Worm (Caenorhabditis elegans): ENCODE data around the gene F35E8.13.

Gene F35E8.13

DNA sequence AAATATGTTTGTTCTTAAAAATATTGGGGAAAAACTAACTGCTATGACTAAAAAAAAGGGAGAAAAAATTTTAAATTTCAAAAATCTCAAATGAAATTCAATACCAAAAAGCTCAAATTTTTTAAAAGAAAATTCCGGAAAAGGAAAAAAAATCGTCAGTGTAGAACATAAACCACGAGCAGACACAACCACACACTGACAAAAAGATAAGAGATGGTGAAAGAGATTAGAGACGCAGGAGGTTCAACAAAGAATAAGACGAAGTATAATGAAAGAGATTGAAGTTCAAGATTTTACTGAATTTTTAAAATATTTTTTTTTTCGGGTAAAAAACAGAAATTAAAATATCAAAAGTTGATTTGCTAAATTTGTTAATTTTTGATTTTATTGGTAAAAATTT is 43.0 kb upstream of the F35E8.13 start (continued):
- no peak for TF ChIP-seq vab-7 (GFP tag; IDR thresholded peaks at IDR 0.05)
- peak in 1 of 2 experiments; percentile 36 for TF ChIP-seq mdl-1 (tag; optimal IDR thresholded peaks at IDR 0.05)
- peak; percentile 81 for TF ChIP-seq nhr-28 (tag; optimal IDR thresholded peaks at IDR 0.05)
- no peak for TF ChIP-seq mdt-29 (GFP tag; IDR thresholded peaks at IDR 0.05)
- TF ChIP-seq mxl-3 (GFP tag; optimal IDR thresholded peaks at IDR 0.05), result no peak
- TF ChIP-seq lsy-2 (tag; optimal IDR thresholded peaks at IDR 0.05), result peak in 1 of 2 experiments; percentile 14

DNA sequence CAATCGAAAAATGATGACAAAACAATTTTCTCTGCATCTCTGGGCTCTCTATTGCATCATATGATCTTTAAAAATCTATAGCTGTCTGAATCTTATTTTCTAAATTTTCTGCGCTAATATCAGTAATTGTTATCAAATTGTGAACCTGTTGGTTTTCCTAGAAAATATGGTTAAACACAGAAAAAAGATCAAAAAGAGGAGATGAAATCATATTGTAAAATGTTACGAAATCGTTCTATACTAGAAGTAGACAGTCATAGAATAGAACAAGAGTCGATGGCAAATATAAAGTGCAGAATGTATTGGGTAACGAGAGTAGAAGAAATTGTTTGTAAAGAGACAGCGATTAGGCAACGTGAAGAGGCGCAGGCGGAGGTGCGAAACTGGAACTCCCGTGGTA is 42.4 kb upstream of the F35E8.13 start:
- TF ChIP-seq nhr-28 (tag; optimal IDR thresholded peaks at IDR 0.05) (peak; percentile 95), mdt-29 (GFP tag; IDR thresholded peaks at IDR 0.05) (no peak), mes-2 (tag; optimal IDR thresholded peaks at IDR 0.05; ENCODE audit: poor library complexity, severe bottlenecking) (peak; percentile 38), ceh-20 (GFP tag; IDR thresholded peaks at IDR 0.05) (no peak), egl-27 (tag; optimal IDR thresholded peaks at IDR 0.05) (no peak), mdl-1 (tag; optimal IDR thresholded peaks at IDR 0.05) (peak in 1 of 2 experiments; percentile 47), tag-97 (GFP tag; IDR thresholded peaks at IDR 0.05) (no peak), Y105C5A.15 (GFP tag; IDR thresholded peaks at IDR 0.05) (no peak), mxl-3 (GFP tag; optimal IDR thresholded peaks at IDR 0.05) (no peak), fkh-10 (GFP tag; optimal IDR thresholded peaks at IDR 0.05) (no peak), dve-1 (tag; optimal IDR thresholded peaks at IDR 0.05; ENCODE audit: insufficient read depth) (peak; percentile 69), jun-1 (tag; optimal IDR thresholded peaks at IDR 0.05) (peak; percentile 7), dmd-9 (GFP tag; IDR thresholded peaks at IDR 0.05) (no peak), nhr-11 (tag; optimal IDR thresholded peaks at IDR 0.05) (peak; percentile 26), D1046.2 (GFP tag; IDR thresholded peaks at IDR 0.05) (no peak), mxl-2 (GFP tag; conservative IDR thresholded peaks at IDR 0.05) (no peak), nhr-6 (tag; optimal IDR thresholded peaks at IDR 0.05) (peak; percentile 28), mep-1 (tag; optimal IDR thresholded peaks at IDR 0.05) (peak; percentile 50), attf-4 (tag; optimal IDR thresholded peaks at IDR 0.05) (no peak), lin-39 (tag; optimal IDR thresholded peaks at IDR 0.05) (no peak), F10B5.3 (tag; optimal IDR thresholded peaks at IDR 0.05) (no peak), Y5F2A.4 (GFP tag; optimal IDR thresholded peaks at IDR 0.05) (no peak), ama-1 (optimal IDR thresholded peaks at IDR 0.05) (no peak), cey-2 (tag; optimal IDR thresholded peaks at IDR 0.05; ENCODE audit: borderline replicate concordance, insufficient read depth) (peak; percentile 82), dmd-8 (GFP tag; IDR thresholded peaks at IDR 0.05) (no peak), Y75B8A.6 (GFP tag; IDR thresholded peaks at IDR 0.05) (0 out of 2 replicates have a peak, but pooled peaks have one; percentile 29), hlh-11 (tag; optimal IDR thresholded peaks at IDR 0.05) (peak; percentile 78), unc-39 (tag; optimal IDR thresholded peaks at IDR 0.05) (no peak), aly-2 (tag; optimal IDR thresholded peaks at IDR 0.05) (no peak), F26F4.8 (GFP tag; conservative IDR thresholded peaks at IDR 0.05) (no peak), saeg-2 (GFP tag; IDR thresholded peaks at IDR 0.05) (no peak), lin-38 (GFP tag; IDR thresholded peaks at IDR 0.05) (no peak), zip-2 (tag; optimal IDR thresholded peaks at IDR 0.05) (peak; percentile 73), nhr-111 (GFP tag; optimal IDR thresholded peaks at IDR 0.05) (no peak), ceh-28 (tag; optimal IDR thresholded peaks at IDR 0.05) (no peak), hmg-1.1 (GFP tag; IDR thresholded peaks at IDR 0.05) (0 out of 2 replicates have a peak, but pooled peaks have one; percentile 22), ztf-7 (tag; optimal IDR thresholded peaks at IDR 0.05) (peak; percentile 95), nhr-48 (tag; optimal IDR thresholded peaks at IDR 0.05) (peak; percentile 80), F37D6.2 (tag; optimal IDR thresholded peaks at IDR 0.05) (no peak), arid-1 (GFP tag; conservative IDR thresholded peaks at IDR 0.05) (no peak), hlh-30 (tag; optimal IDR thresholded peaks at IDR 0.05; ENCODE audit: insufficient read depth) (peak; percentile 59), nhr-76 (tag; optimal IDR thresholded peaks at IDR 0.05) (no peak), php-3 (GFP tag; IDR thresholded peaks at IDR 0.05) (no peak), ceh-62 (tag; optimal IDR thresholded peaks at IDR 0.05) (no peak), T20F7.1 (GFP tag; optimal IDR thresholded peaks at IDR 0.05) (peak; percentile 20), rbr-2 (tag; optimal IDR thresholded peaks at IDR 0.05) (peak; percentile 0), daf-12 (tag; optimal IDR thresholded peaks at IDR 0.05) (no peak)

Measured in whole organism, L4 larva.